Worm (Caenorhabditis elegans): ENCODE results near the gene T27E7.5.
"Not testable (repeated sequence)": the region's sequence is repeated elsewhere in the genome, so short reads cannot be mapped to it uniquely, and the experiment has no call there.

T27E7.5 gene

DNA sequence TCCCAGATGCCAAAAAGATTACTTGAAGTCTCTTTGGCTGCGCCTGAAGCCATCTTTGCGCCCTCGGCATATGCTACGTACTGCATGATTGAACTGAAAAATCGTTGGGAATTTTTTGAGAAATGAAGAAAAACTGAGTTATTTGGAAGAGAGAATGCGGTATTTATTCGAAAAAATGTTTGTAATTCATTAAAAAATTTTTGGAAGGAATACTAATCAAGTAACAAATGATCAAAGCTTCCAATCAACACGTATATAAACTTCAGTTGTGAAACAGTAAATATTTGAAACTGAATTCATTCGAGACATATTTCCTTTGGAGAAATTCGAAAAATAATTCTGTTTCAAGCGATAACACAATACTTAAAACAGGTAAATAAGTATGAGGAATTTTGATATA is 5.6 kb downstream of the T27E7.5 start, which contains the start of gene pals-29:
pals-29 (minus strand) TSS at position 101 of the 400 bp plus-strand sequence.
- TF ChIP-seq him-1 (tag; optimal IDR thresholded peaks at IDR 0.05) (no peak), dao-5 (tag; optimal IDR thresholded peaks at IDR 0.05) (no peak), W03F9.2 (tag; optimal IDR thresholded peaks at IDR 0.05) (no peak)

DNA sequence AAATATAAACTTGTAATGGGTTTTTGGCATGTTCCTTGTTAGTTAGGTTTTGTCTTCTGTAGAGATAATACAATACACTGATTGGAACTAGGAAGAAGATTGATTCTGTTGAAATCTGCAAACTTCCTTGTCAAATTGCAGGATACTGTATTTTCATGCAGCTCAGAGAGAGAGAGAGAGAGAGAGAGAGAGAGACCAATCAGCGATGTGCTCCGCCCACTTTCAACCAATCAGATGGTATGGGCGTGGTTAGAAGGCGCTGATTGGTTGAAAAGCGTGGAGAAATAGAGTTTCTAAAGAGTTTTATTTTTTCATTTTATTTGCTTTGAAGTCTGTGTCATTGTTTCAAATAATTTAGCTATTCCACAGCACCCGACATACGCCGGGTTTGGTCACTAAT is 10.3 kb downstream of the T27E7.5 start:
- TF ChIP-seq him-1 (tag; optimal IDR thresholded peaks at IDR 0.05), result no peak
- no peak for TF ChIP-seq W03F9.2 (tag; optimal IDR thresholded peaks at IDR 0.05)
- TF ChIP-seq dao-5 (tag; optimal IDR thresholded peaks at IDR 0.05), result no peak

DNA sequence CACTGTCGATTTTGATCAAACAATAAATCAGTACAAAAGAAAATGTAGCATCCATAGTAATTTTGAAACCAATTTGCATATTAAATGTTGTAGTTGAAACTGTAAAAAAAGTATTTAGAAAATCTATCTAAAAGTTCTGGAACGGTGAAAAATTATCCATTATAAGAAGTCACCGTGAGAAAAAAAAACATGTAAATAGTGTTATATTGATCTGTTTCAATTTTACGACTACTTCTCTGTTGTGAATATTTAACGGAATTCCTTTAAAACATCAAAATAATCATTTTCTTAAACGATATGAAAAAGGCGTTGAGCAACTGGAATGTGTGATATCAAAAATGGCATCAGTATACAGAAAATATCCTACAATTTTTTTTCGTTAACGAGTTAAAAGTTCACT is 12.3 kb downstream of the T27E7.5 start, which contains the start of gene T27E7.9:
T27E7.9 (minus strand) TSS at position 101 of the 400 bp plus-strand sequence.
- TF ChIP-seq him-1 (tag; optimal IDR thresholded peaks at IDR 0.05) (no peak), W03F9.2 (tag; optimal IDR thresholded peaks at IDR 0.05) (no peak), dao-5 (tag; optimal IDR thresholded peaks at IDR 0.05) (no peak)

DNA sequence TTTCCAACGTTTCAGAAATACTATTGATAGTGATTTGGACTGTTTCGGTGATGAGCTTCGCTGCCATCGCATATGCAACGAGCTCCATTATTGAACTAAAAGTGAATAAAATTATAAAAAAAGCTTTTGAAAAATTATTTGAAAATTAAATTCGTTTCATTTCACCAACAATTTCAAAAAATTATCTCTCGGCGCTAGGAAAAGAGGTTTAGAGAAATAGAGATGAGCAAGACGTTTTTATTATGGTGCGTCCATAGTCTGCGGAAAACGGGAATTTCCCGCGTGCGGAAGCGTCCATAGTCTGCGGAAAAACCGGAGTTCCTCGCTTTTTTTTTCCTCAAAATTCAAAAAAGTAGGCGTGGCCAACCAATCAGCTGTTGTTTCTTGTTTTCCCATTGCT is 14.9 kb downstream of the T27E7.5 start, which contains the start of gene pals-30:
pals-30 (minus strand) TSS at position 101 of the 400 bp plus-strand sequence.
- TF ChIP-seq W03F9.2, dao-5, him-1 (tag; optimal IDR thresholded peaks at IDR 0.05): not testable (repeated sequence)

DNA sequence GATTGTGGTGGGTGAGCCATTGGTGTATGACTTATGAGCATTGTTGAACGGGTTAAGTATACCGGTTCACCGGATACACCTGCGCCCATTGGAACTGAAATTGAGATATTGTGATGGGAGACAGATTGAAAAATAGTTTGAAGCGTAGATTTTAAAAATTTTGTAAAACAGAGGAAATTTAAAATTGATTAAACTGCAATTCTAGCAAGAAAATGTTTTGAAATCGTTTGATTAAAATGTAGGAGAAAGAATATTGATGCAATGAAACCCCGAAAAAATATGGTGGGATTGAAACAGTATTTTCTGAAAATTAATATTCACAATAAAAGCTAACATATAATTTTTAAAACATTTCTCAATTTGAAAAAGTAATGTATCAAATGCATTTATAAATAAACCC is 17.8 kb downstream of the T27E7.5 start, which contains the start of gene Y57G11B.6:
Y57G11B.6 (minus strand) TSS at position 101 of the 400 bp plus-strand sequence.
- TF ChIP-seq dao-5 (tag; optimal IDR thresholded peaks at IDR 0.05) (no peak), W03F9.2 (tag; optimal IDR thresholded peaks at IDR 0.05) (no peak), him-1 (tag; optimal IDR thresholded peaks at IDR 0.05) (no peak)

DNA sequence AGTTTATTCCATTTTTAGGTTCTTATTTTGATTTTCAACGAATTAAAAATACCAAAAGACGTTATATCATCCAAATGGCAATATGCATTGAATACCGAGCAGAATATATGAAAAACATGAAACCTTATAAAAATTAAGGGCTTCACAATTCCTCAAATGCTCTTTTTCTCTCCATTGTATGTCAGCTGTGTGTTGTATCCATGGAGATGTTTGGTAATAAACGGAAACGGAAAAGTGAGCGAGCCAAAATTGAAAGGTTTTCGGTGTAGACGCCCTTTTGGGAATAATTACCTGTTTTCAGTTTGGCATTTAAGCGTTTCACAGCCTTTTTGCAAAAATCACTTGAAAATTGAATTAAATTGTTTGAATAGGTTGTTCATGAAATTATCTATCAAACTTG is 20.7 kb downstream of the T27E7.5 start:
- no peak for TF ChIP-seq W03F9.2 (tag; optimal IDR thresholded peaks at IDR 0.05)
- no peak for TF ChIP-seq him-1 (tag; optimal IDR thresholded peaks at IDR 0.05)
- no peak for TF ChIP-seq dao-5 (tag; optimal IDR thresholded peaks at IDR 0.05)

DNA sequence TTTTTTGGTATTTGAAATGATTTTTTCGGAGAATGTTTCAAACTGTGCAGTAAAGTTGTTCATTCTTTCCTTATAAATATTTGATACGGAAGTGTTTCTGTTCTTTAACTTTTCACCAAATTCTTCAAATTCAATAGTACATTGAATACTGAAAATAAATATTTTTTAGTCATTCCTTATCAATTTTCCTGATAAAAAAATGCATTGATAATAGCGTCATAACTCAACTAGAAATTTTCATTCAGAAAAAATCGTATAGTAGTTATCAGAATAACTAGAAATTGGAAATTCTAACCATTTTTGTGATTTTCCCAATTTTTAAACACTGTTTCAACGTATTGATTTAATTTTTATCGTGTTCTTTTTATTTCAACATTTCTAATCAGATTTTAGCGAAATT is 22.3 kb downstream of the T27E7.5 start:
- TF ChIP-seq him-1 (tag; optimal IDR thresholded peaks at IDR 0.05) (no peak), W03F9.2 (tag; optimal IDR thresholded peaks at IDR 0.05) (no peak)

DNA sequence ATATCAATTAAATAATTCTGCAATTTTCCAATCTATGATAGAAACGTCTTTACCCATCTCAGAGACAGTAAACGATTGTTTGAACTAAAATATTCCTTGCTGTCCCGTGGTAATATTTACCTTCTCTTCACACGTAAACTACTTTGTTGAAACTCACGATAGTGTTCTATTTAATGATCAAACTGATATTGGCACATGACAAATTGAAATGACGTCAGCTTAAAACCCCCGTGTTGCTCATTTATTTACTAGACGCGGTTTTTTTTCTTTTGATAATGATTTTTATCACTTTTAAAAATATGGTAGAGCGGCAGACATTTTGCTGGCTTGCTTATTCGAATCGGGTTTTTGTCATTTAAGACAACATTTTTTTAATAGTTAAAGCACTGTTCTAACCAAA is 24.7 kb downstream of the T27E7.5 start:
- TF ChIP-seq W03F9.2 (tag; optimal IDR thresholded peaks at IDR 0.05) (no peak), dao-5 (tag; optimal IDR thresholded peaks at IDR 0.05) (no peak), him-1 (tag; optimal IDR thresholded peaks at IDR 0.05) (no peak)

DNA sequence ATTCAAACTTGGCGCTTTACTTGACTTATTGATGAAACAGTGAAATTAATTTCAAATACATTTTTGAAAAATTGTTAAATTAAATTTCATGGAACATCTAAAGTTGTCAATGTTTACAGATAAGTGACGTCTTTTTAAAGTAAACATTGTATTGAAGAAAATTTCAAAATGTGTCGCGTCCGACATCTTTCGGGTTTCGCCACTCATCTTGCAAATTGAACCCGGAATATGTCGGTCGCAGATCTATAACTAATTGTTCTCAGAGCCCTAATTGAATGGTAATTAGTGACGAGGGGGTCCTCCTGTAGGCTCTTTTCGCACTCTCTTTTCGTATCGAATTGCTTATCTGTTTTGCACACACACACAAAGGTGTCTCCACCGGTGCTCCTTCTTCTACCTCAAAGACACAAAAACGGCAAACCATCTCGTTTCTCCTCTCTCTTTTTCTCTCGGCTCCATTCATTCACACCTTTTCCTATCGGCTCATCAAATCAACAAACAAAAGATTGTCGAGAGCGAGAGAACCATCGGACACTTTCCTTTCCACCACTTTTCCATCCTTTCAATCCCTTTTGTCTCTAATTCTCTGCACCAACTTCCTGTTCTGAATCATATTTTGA is 25.8 kb downstream of the T27E7.5 start:
- TF ChIP-seq dao-5 (tag; optimal IDR thresholded peaks at IDR 0.05) (no peak), him-1 (tag; optimal IDR thresholded peaks at IDR 0.05) (no peak), W03F9.2 (tag; optimal IDR thresholded peaks at IDR 0.05) (no peak)

DNA sequence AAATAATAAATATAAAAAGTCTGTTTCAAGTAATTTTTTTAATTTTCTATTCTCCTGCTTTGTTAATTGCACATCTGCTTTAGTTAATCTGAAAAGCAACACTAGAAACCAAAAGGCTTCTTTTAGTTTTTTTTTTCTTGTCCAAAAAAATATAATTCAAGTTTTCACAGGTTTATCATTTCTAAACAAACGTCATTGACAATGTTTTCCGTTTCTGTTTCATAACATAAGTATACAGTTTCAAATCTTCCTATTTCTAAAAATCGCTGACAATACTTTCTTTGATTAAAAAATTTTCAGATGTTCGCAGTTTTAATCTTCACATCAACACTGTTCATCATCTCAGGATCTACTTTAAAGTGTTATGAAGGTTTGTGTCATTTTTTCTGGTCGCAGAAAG is 28.1 kb downstream of the T27E7.5 start, which contains the start of gene Y57G11B.2:
Y57G11B.2 (plus strand) TSS at position 301 of the 400 bp plus-strand sequence.
- no peak for TF ChIP-seq W03F9.2 (tag; optimal IDR thresholded peaks at IDR 0.05)
- TF ChIP-seq dao-5 (tag; optimal IDR thresholded peaks at IDR 0.05), result no peak
- TF ChIP-seq him-1 (tag; optimal IDR thresholded peaks at IDR 0.05), result no peak

DNA sequence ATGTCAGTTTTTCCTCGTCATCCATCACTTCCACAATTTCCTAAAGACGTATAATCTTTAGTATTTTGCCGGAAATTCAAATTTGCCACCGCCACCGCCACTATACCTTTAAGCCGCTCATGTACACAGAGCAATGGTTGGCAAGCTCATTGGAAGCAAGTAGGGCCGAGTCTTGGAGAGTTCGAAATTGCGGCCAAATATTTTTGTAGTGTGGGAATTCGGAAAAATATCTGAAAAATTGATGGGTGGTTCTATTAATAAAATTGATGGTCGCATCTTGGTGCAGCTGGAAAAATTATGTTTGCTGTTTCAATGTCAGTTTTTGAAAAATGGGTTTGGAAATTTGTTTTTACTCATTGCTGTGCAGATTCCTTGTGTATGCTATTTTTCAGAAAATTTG is 34.7 kb downstream of the T27E7.5 start:
- TF ChIP-seq W03F9.2 (tag; optimal IDR thresholded peaks at IDR 0.05) (no peak), dao-5 (tag; optimal IDR thresholded peaks at IDR 0.05) (no peak), him-1 (tag; optimal IDR thresholded peaks at IDR 0.05) (no peak)

DNA sequence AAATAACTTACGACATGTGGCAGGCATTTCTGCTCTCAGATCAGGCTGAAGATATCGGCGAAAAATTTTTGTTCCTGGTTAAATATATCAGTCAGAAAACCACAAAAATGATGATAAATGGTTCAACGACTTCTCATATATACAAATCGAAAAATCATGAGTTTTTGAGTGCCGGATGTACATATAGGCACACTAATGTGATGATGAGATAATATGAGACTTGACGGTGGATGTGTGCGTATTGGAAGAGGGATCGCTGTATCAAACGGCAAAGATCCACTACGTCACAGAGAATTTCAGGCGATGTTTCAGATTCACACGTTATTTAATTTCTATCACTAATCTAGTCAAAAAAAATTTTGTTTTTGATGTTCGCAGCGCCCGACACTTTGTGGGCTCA is 35.6 kb downstream of the T27E7.5 start, which contains the start of gene glb-34:
glb-34 (minus strand) TSS at position 101 of the 400 bp plus-strand sequence.
- TF ChIP-seq W03F9.2 (tag; optimal IDR thresholded peaks at IDR 0.05) (no peak), dao-5 (tag; optimal IDR thresholded peaks at IDR 0.05) (no peak), him-1 (tag; optimal IDR thresholded peaks at IDR 0.05) (no peak)

DNA sequence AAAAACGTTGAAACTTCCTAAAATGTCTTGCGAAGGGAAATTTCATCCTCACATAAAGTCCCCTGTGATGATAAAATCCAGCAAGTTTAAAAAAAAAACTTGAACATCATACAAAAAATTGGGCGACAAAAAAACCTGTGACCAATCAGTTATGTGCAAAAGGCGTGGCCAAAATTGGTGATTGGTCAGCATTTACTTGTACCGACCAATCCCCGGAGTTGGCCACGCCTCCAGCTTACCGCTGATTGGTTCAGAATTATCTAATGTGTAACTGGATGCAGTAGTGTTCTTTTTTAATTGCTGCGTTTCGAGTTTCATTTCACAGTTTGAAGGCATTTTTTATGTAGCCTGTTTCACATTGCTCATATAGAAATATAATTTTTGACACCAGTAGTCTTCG is 36.1 kb downstream of the T27E7.5 start:
- TF ChIP-seq dao-5 (tag; optimal IDR thresholded peaks at IDR 0.05), result no peak
- TF ChIP-seq W03F9.2 (tag; optimal IDR thresholded peaks at IDR 0.05), result no peak
- no peak for TF ChIP-seq him-1 (tag; optimal IDR thresholded peaks at IDR 0.05)

DNA sequence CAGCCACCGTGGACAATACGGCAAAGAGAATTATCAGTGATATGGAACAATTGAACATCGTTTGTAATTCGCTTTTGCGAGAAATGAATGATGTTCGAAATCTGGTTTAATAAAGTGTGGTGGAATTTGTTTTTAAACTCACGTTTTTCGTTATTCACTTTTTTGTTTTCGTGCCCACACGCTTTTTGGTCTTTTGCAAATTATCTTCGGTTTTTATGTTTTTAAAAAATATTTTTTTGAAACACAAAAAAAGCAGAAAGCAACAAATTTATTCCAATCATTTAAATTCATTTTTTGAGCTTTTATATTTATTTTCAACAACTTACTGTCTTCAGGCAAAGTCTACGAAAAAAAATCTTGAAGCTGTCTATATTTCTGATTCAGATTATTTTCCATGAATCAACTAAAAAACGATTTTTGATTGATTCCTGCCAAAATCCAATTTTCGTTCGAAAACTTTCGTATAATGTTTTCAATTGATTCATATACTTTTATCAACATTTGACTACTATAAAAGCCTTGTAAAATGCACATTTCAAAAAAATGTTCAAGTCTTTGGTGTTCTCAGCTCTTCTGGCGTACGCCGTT is 37.4 kb downstream of the T27E7.5 start, which contains the start of the genes Y57G11B.3 and Y57G11B.5:
Y57G11B.3 (minus strand) TSS at position 101 of the 588 bp plus-strand sequence.
Y57G11B.5 (plus strand) TSS at position 538 of the 588 bp plus-strand sequence.
- TF ChIP-seq W03F9.2 (tag; optimal IDR thresholded peaks at IDR 0.05) (no peak), him-1 (tag; optimal IDR thresholded peaks at IDR 0.05) (no peak), dao-5 (tag; optimal IDR thresholded peaks at IDR 0.05) (no peak)
